Worm (Caenorhabditis elegans) whole organism, young adult: ENCODE data around the gene rpac-40.

Source experiments
- T07F8.4 ChIP-seq: sonication (generic microtip); optimal IDR thresholded peaks from 2 replicates; lab custom pipeline; 2016; ENCODE audit warnings: mild to moderate bottlenecking, missing genetic modification characterization, moderate library complexity, missing compliant biosample characterization
- him-1 ChIP-seq: sonication (generic microtip); optimal IDR thresholded peaks from 2 replicates; lab custom pipeline; 2016; ENCODE audit warnings: missing genotype, missing genetic modification reagents, missing genetic modification characterization, missing compliant biosample characterization
- hmg-20 ChIP-seq: fragments of 200-800 bp; sonication (Bioruptor generic); IDR thresholded peaks from 2 replicates; pipeline ENCODE4 v1.3.6; 2022; ENCODE audit warnings: missing genetic modification reagents, missing genetic modification characterization, missing compliant biosample characterization
- let-607 ChIP-seq, 2 experiments: fragments of 200-800 bp in 1 of 2; sonication (Bioruptor generic) in 1 of 2; sonication (generic microtip) in 1 of 2; optimal IDR thresholded peaks; 2 replicates each; lab custom pipeline; 2016 to 2018; ENCODE audit warnings: mild to moderate bottlenecking in 2 of 2, missing compliant biosample characterization in 2 of 2, missing genetic modification characterization in 2 of 2, moderate library complexity in 2 of 2, missing genotype in 1 of 2
- lin-26 ChIP-seq: fragments of 200-800 bp; sonication (Bioruptor generic); IDR thresholded peaks from 2 replicates; pipeline ENCODE4 v1.3.6; 2022; ENCODE audit warnings: missing genetic modification reagents, missing genetic modification characterization, missing compliant biosample characterization
- lin-40 ChIP-seq: sonication (generic microtip); optimal IDR thresholded peaks from 2 replicates; lab custom pipeline; 2016; ENCODE audit warnings: missing genetic modification characterization, mild to moderate bottlenecking, missing compliant biosample characterization, missing genotype, missing genetic modification reagents
- mel-28 ChIP-seq: sonication (generic microtip); optimal IDR thresholded peaks from 2 replicates; lab custom pipeline; 2016; ENCODE audit warnings: borderline replicate concordance, mild to moderate bottlenecking, missing genetic modification characterization, missing compliant biosample characterization
- nfyb-1 ChIP-seq: fragments of 200-800 bp; sonication (Bioruptor generic); IDR thresholded peaks from 2 replicates; pipeline ENCODE4 v1.3.6; 2022; ENCODE audit warnings: missing genetic modification reagents, missing genetic modification characterization, missing compliant biosample characterization
- repo-1 ChIP-seq: sonication (generic microtip); optimal IDR thresholded peaks from 2 replicates; lab custom pipeline; 2017; ENCODE audit warnings: mild to moderate bottlenecking, missing genetic modification characterization, missing compliant biosample characterization
- sptf-2 ChIP-seq: fragments of 200-800 bp; sonication (Bioruptor generic); optimal IDR thresholded peaks from 2 replicates; lab custom pipeline; 2018; ENCODE audit warnings: mild to moderate bottlenecking, missing genetic modification characterization, missing compliant biosample characterization

DNA sequence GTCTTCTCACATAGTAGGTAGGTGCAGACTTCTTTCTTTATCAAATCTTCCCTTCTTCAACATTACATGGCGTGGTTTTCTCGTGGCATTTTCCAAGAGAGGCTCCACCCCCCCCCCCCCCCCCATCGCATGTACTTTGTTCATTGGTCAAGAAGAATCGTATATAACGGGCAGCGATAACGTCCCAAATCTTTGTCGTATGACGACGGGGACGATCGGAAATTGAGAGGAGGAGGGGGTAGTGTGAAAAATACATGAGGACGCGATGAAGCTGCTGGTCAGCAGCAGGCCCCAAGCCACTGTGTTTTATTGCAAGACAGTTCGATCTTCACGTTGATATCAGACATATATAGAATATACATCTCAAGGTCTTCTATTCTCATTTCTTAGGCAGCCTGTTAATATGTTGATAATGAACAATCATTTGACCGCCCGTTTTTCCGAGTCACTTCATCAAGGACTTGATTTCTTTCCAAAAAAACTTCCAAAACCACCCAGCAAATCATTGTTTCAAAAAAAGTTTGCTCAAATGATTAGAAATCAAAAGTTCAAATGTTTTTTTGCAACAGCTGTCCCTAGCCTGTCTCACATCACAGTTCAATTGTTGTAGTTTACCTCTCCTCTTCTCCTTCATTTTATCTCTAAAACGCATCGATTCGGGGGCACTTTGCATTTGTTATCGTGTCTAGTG lies 12.7 kb upstream of the rpac-40 start:
- peak; percentile 50; the same call in 1 of the 2 replicates for TF ChIP-seq lin-26 (GFP tag; lab: Robert Waterston, UW)
- no peak for TF ChIP-seq lin-40
- TF ChIP-seq T07F8.4 (tag; lab: Kevin White, UChicago) = no peak
- TF ChIP-seq hmg-20 (GFP tag; lab: Robert Waterston, UW) = no peak
- no peak for TF ChIP-seq let-607 (tag; optimal IDR thresholded peaks at IDR 0.05; lab: Kevin White, UChicago)
- TF ChIP-seq sptf-2 = no peak
- TF ChIP-seq him-1 = no peak
- peak; percentile 78 for TF ChIP-seq nfyb-1
- TF ChIP-seq mel-28 (tag; lab: Kevin White, UChicago) = no peak
- no peak for TF ChIP-seq repo-1 (tag; lab: Kevin White, UChicago)
